Worm (Caenorhabditis elegans): ENCODE measurements around the gene F47B8.5.

The F47B8.5 gene

DNA sequence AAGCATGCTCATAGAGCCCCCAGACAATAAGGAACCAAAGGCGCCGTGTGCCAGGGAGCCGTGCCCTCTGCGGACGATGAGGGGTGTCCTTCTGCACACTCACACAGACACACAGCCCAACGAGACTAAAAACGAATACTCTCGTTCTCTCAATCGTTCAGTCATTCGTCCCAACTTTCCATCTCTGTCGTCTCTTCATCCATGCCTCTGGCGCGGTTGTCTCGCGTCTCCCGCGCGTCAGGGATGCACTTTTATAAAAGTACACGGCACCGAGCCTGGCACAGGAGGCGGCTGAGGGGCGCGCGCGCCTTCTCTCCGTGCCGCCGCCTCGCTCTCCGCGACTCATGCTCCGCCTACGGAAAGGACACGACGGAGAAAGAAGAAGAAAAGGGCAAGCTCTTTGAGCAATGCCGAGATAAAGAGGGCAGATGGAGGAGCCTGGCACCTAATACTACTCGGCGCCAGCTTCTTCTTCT lies 38.8 kb upstream of the F47B8.5 start (continued):
- TF ChIP-seq nfya-2 (GFP tag; IDR thresholded peaks at IDR 0.05) (no peak), ccch-3 (GFP tag; optimal IDR thresholded peaks at IDR 0.05) (no peak), nhr-90 (tag; optimal IDR thresholded peaks at IDR 0.05) (peak; percentile 5), dox-1 (GFP tag; IDR thresholded peaks at IDR 0.05) (0 out of 2 replicates have a peak, but pooled peaks have one; percentile 39), snpc-4 (GFP tag; optimal IDR thresholded peaks at IDR 0.05) (no peak), snpc-4 (tag; optimal IDR thresholded peaks at IDR 0.05) (peak in 2 of 4 experiments; percentile 55 to 58), F52B5.7 (tag; optimal IDR thresholded peaks at IDR 0.05) (peak; percentile 31), hlh-26 (GFP tag; conservative IDR thresholded peaks at IDR 0.05) (no peak), hrde-1 (tag; optimal IDR thresholded peaks at IDR 0.05; ENCODE audit: borderline replicate concordance) (no peak), madf-6 (GFP tag; IDR thresholded peaks at IDR 0.05) (no peak), mcd-1 (GFP tag; IDR thresholded peaks at IDR 0.05) (peak; percentile 60), K11D2.4 (GFP tag; IDR thresholded peaks at IDR 0.05) (peak; percentile 68), T07F8.4 (tag; optimal IDR thresholded peaks at IDR 0.05) (no peak), hmg-20 (GFP tag; IDR thresholded peaks at IDR 0.05) (0 out of 2 replicates have a peak, but pooled peaks have one; percentile 34), die-1 (tag; optimal IDR thresholded peaks at IDR 0.05) (peak; percentile 16), hlh-12 (tag; optimal IDR thresholded peaks at IDR 0.05) (no peak), ztf-25 (GFP tag; IDR thresholded peaks at IDR 0.05) (no peak), B0019.2 (GFP tag; conservative IDR thresholded peaks at IDR 0.05) (no peak), pbrm-1 (GFP tag; IDR thresholded peaks at IDR 0.05) (0 out of 2 replicates have a peak, but pooled peaks have one; percentile 40), ztf-26 (tag; optimal IDR thresholded peaks at IDR 0.05) (no peak), Y79H2A.3 (GFP tag; conservative IDR thresholded peaks at IDR 0.05) (no peak), zfh-2 (GFP tag; conservative IDR thresholded peaks at IDR 0.05) (peak; percentile 99), ztf-22 (GFP tag; optimal IDR thresholded peaks at IDR 0.05) (no peak), madf-3 (GFP tag; IDR thresholded peaks at IDR 0.05) (no peak), lin-35 (GFP tag; optimal IDR thresholded peaks at IDR 0.05) (peak in 1 of 3 experiments; percentile 25), athp-1 (tag; optimal IDR thresholded peaks at IDR 0.05) (no peak), sea-2 (GFP tag; IDR thresholded peaks at IDR 0.05) (no peak), ztf-18 (tag; optimal IDR thresholded peaks at IDR 0.05) (peak; percentile 36), repo-1 (tag; optimal IDR thresholded peaks at IDR 0.05) (no peak), lin-26 (GFP tag; IDR thresholded peaks at IDR 0.05) (peak; percentile 51; the same call in 1 of the 2 replicates), K12H6.12 (tag; optimal IDR thresholded peaks at IDR 0.05) (peak; percentile 48), dpl-1 (GFP tag; optimal IDR thresholded peaks at IDR 0.05) (no peak), chd-7 (tag; optimal IDR thresholded peaks at IDR 0.05) (peak; percentile 41), ceh-27 (GFP tag; optimal IDR thresholded peaks at IDR 0.05) (no peak), nfyb-1 (GFP tag; IDR thresholded peaks at IDR 0.05) (peak; percentile 39; the same call in 1 of the 2 replicates), nfya-1 (tag; optimal IDR thresholded peaks at IDR 0.05; ENCODE audit: borderline replicate concordance, insufficient read depth) (no peak), tbp1 (GFP tag; optimal IDR thresholded peaks at IDR 0.05) (peak; percentile 34)

DNA sequence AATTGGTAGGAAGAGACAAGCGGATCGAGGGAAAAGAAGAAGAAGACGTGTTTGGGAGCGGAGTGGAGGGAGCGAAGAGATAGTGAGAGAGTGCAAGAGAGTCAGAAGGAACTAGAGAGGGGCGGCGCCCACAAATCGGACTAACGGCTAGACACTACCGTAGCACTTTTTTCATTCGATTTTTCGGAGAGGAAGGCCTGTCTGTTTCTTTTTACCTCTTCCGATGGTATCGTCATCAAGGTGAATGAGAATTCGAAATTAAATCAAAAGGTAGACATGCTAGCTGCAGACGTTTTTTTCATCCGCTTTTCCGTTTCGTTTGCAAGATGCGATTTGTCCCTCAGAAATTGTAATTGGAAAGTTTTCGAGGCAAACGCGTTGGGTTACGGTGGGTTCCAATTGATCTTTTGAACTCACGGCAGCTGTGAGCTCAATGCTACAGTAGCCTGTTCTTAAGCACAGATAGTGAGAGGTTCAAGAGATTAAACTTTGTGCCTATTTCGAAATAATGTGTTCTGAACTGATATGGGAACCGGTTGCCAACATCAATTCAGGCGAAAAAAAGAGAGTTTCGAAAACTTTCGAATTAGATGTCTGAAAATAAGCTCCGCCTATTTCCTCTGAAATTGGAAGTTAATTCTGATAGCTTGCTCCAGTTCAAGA lies 37.0 kb upstream of the F47B8.5 start:
- TF ChIP-seq sdz-38 (tag; optimal IDR thresholded peaks at IDR 0.05) (no peak), T07F8.4 (tag; optimal IDR thresholded peaks at IDR 0.05) (no peak), efl-1 (GFP tag; optimal IDR thresholded peaks at IDR 0.05) (no peak), nfyb-1 (GFP tag; IDR thresholded peaks at IDR 0.05) (peak; percentile 57; the same call in 1 of the 2 replicates), nhr-80 (tag; optimal IDR thresholded peaks at IDR 0.05) (peak; percentile 43), cebp-1 (GFP tag; IDR thresholded peaks at IDR 0.05) (peak; percentile 76; the same call in 1 of the 2 replicates), cebp-1 (tag; optimal IDR thresholded peaks at IDR 0.05) (peak; percentile 74), zfh-2 (GFP tag; conservative IDR thresholded peaks at IDR 0.05) (peak; percentile 63; the same call in 1 of the 2 replicates), F55B11.4 (tag; optimal IDR thresholded peaks at IDR 0.05; ENCODE audit: borderline replicate concordance, insufficient read depth) (no peak), madf-10 (tag; optimal IDR thresholded peaks at IDR 0.05) (no peak), lin-40 (tag; optimal IDR thresholded peaks at IDR 0.05) (peak; percentile 11), bed-1 (GFP tag; IDR thresholded peaks at IDR 0.05) (no peak), zim-3 (tag; optimal IDR thresholded peaks at IDR 0.05) (no peak), rcor-1 (GFP tag; IDR thresholded peaks at IDR 0.05) (no peak), hrde-1 (tag; optimal IDR thresholded peaks at IDR 0.05; ENCODE audit: borderline replicate concordance) (no peak)
